Worm (Caenorhabditis elegans): Measurements from ENCODE around the gene Y14H12A.2.

- TF ChIP-seq ama-1 (optimal IDR thresholded peaks at IDR 0.05) = no peak
- no peak for TF ChIP-seq dmd-6 (GFP tag; IDR thresholded peaks at IDR 0.05)
- TF ChIP-seq pqm-1 (tag; optimal IDR thresholded peaks at IDR 0.05) = no peak
- no peak for TF ChIP-seq pha-4 (GFP tag; IDR thresholded peaks at IDR 0.05)
- no peak for TF ChIP-seq pha-4 (tag; optimal IDR thresholded peaks at IDR 0.05)
- TF ChIP-seq R02D3.7 (tag; optimal IDR thresholded peaks at IDR 0.05) = no peak
- TF ChIP-seq nhr-11 (tag; optimal IDR thresholded peaks at IDR 0.05) = no peak
- TF ChIP-seq hmg-1.1 (GFP tag; IDR thresholded peaks at IDR 0.05) = no peak
- no peak for TF ChIP-seq ces-1 (GFP tag; optimal IDR thresholded peaks at IDR 0.05)
Observed at ce11 chrII:3954838-3955237, 34.6 kb downstream of the Y14H12A.2 start.
